Fruit fly (Drosophila melanogaster) whole organism, embryonic: ENCODE measurements around the gene al.

Experiments used
- Abd-B ChIP-seq: fragments of 200-800 bp; sonication (Bioruptor generic); optimal IDR thresholded peaks from 2 replicates; lab custom pipeline; 2018; ENCODE audit warnings: missing biosample characterization, mild to moderate bottlenecking, missing genetic modification characterization, moderate library complexity
- Atf-2 ChIP-seq: fragments of 200-800 bp; sonication (Bioruptor generic); optimal IDR thresholded peaks from 2 replicates; lab custom pipeline; 2016; ENCODE audit warnings: missing biosample characterization, missing genetic modification characterization
- Atf3 ChIP-seq: fragments of 200-800 bp; sonication (Bioruptor generic); optimal IDR thresholded peaks from 3 replicates; lab custom pipeline; 2016; ENCODE audit warnings: missing biosample characterization, missing genetic modification characterization
- B-H2 ChIP-seq: fragments of 200-800 bp; sonication (Bioruptor generic); optimal IDR thresholded peaks from 2 replicates; lab custom pipeline; 2018; ENCODE audit warnings: missing biosample characterization, mild to moderate bottlenecking, missing genetic modification characterization
- Bdp1 ChIP-seq: fragments of 200-800 bp; sonication (Bioruptor generic); optimal IDR thresholded peaks from 3 replicates; lab custom pipeline; 2016; ENCODE audit warnings: missing biosample characterization, missing genetic modification characterization
- CG10147 ChIP-seq: fragments of 200-800 bp; sonication (Bioruptor generic); optimal IDR thresholded peaks from 2 replicates; lab custom pipeline; 2019; ENCODE audit warnings: missing biosample characterization, mild to moderate bottlenecking, missing genetic modification characterization, moderate library complexity
- CG10462 ChIP-seq: fragments of 200-800 bp; sonication (Bioruptor generic); optimal IDR thresholded peaks from 2 replicates; lab custom pipeline; 2016; ENCODE audit warnings: missing biosample characterization, missing genetic modification characterization
- CG10543 ChIP-seq: fragments of 200-800 bp; sonication (Bioruptor generic); optimal IDR thresholded peaks from 3 replicates; lab custom pipeline; 2017; ENCODE audit warnings: missing biosample characterization, mild to moderate bottlenecking, missing genetic modification characterization, moderate library complexity
- CG10565 ChIP-seq: fragments of 200-800 bp; sonication (Bioruptor generic); optimal IDR thresholded peaks from 3 replicates; lab custom pipeline; 2016; ENCODE audit warnings: missing biosample characterization, mild to moderate bottlenecking, missing genetic modification characterization
- CG10979 ChIP-seq: fragments of 200-800 bp; sonication (Bioruptor generic); optimal IDR thresholded peaks from 2 replicates; lab custom pipeline; 2018; ENCODE audit warnings: missing biosample characterization, mild to moderate bottlenecking, missing genetic modification characterization, moderate library complexity
- CG12071 ChIP-seq: fragments of 200-800 bp; sonication (Bioruptor generic); optimal IDR thresholded peaks from 3 replicates; lab custom pipeline; 2018; ENCODE audit warnings: missing biosample characterization, mild to moderate bottlenecking, missing genetic modification characterization
- CG12104 ChIP-seq: fragments of 200-800 bp; sonication (Bioruptor generic); optimal IDR thresholded peaks from 3 replicates; lab custom pipeline; 2016; ENCODE audit warnings: missing biosample characterization, missing genetic modification characterization
- CG1233 ChIP-seq: fragments of 200-800 bp; sonication (Bioruptor generic); optimal IDR thresholded peaks from 4 replicates; lab custom pipeline; 2018; ENCODE audit warnings: missing biosample characterization, mild to moderate bottlenecking, missing genetic modification characterization
- CG12659 ChIP-seq: fragments of 200-800 bp; sonication (Bioruptor generic); optimal IDR thresholded peaks from 3 replicates; lab custom pipeline; 2017; ENCODE audit warnings: mild to moderate bottlenecking, missing biosample characterization, missing genetic modification reagents, missing genetic modification characterization
- CG13424 ChIP-seq: fragments of 200-800 bp; sonication (Bioruptor generic); optimal IDR thresholded peaks from 2 replicates; lab custom pipeline; 2019; ENCODE audit warnings: missing biosample characterization, mild to moderate bottlenecking, missing genetic modification characterization, moderate library complexity
- CG13624 ChIP-seq: fragments of 200-800 bp; sonication (Bioruptor generic); optimal IDR thresholded peaks from 2 replicates; lab custom pipeline; 2016; ENCODE audit warnings: missing biosample characterization, missing genetic modification characterization
- CG1792 ChIP-seq: fragments of 200-800 bp; sonication (Bioruptor generic); optimal IDR thresholded peaks from 2 replicates; lab custom pipeline; 2016; ENCODE audit warnings: missing biosample characterization, missing genetic modification characterization
- CG2116 ChIP-seq: fragments of 200-800 bp; sonication (Bioruptor generic); optimal IDR thresholded peaks from 3 replicates; lab custom pipeline; 2018; ENCODE audit warnings: missing biosample characterization, mild to moderate bottlenecking, missing genetic modification characterization
- CG2129 ChIP-seq: fragments of 200-800 bp; sonication (Bioruptor generic); IDR thresholded peaks from 2 replicates; pipeline ENCODE4 v1.3.6; 2022; ENCODE audit warnings: missing biosample characterization, missing genetic modification characterization; ENCODE audit not compliant: partially characterized antibody
- CG2889 ChIP-seq: fragments of 200-800 bp; sonication (Bioruptor generic); IDR thresholded peaks from 3 replicates; pipeline ENCODE4 v1.3.6; 2022; ENCODE audit warnings: missing biosample characterization, missing genetic modification characterization
- CG4617 ChIP-seq: fragments of 200-800 bp; sonication (Bioruptor generic); optimal IDR thresholded peaks from 3 replicates; lab custom pipeline; 2016; ENCODE audit warnings: missing biosample characterization, missing genetic modification characterization, borderline replicate concordance
- CG7745 ChIP-seq: fragments of 200-800 bp; sonication (Bioruptor generic); optimal IDR thresholded peaks from 2 replicates; lab custom pipeline; 2018; ENCODE audit warnings: missing biosample characterization, mild to moderate bottlenecking, missing genetic modification characterization, moderate library complexity
- CG8089 ChIP-seq: fragments of 200-800 bp; sonication (Bioruptor generic); optimal IDR thresholded peaks from 3 replicates; lab custom pipeline; 2016; ENCODE audit warnings: missing biosample characterization, missing genetic modification characterization
- CG9797 ChIP-seq: fragments of 200-800 bp; sonication (Bioruptor generic); optimal IDR thresholded peaks from 3 replicates; lab custom pipeline; 2018; ENCODE audit warnings: missing biosample characterization, mild to moderate bottlenecking, missing genetic modification characterization
- CoRest ChIP-seq: fragments of 200-800 bp; sonication (Bioruptor generic); optimal IDR thresholded peaks from 3 replicates; lab custom pipeline; 2018; ENCODE audit warnings: missing biosample characterization, mild to moderate bottlenecking, missing genetic modification characterization, moderate library complexity
- D19A ChIP-seq: fragments of 200-800 bp; optimal IDR thresholded peaks from 3 replicates; lab custom pipeline; 2019; ENCODE audit warnings: missing biosample characterization, mild to moderate bottlenecking, missing genetic modification characterization, moderate library complexity
- Doc3 ChIP-seq: fragments of 200-800 bp; sonication (Bioruptor generic); IDR thresholded peaks from 3 replicates; pipeline ENCODE4 v1.3.6; 2022; ENCODE audit warnings: missing biosample characterization, missing genetic modification characterization; ENCODE audit not compliant: partially characterized antibody
- H15 ChIP-seq: fragments of 200-800 bp; sonication (Bioruptor generic); IDR thresholded peaks from 3 replicates; pipeline ENCODE4 v1.3.6; 2022; ENCODE audit warnings: missing biosample characterization, missing genetic modification characterization
- HLH4C ChIP-seq: fragments of 200-800 bp; sonication (Bioruptor generic); IDR thresholded peaks from 3 replicates; pipeline ENCODE4 v1.3.6; 2022; ENCODE audit warnings: missing biosample characterization, missing genetic modification characterization; ENCODE audit not compliant: partially characterized antibody
- Hr39 ChIP-seq: fragments of >200 bp; optimal IDR thresholded peaks from 2 replicates; lab custom pipeline; 2017
- Hr78 ChIP-seq, 2 experiments: fragments of 200-800 bp in 1 of 2; fragments of >200 bp in 1 of 2; sonication (Bioruptor generic) in 1 of 2; optimal IDR thresholded peaks; 2 replicates each; lab custom pipeline; 2017 to 2019; ENCODE audit warnings: missing biosample characterization in 2 of 2, missing genetic modification characterization in 2 of 2, mild to moderate bottlenecking in 1 of 2, moderate library complexity in 1 of 2
- Jarid2 ChIP-seq: fragments of 200-800 bp; sonication (Bioruptor generic); optimal IDR thresholded peaks from 3 replicates; lab custom pipeline; 2017; ENCODE audit warnings: mild to moderate bottlenecking, missing biosample characterization, missing genetic modification reagents, missing genetic modification characterization
- Scr ChIP-seq: fragments of 200-800 bp; sonication (Bioruptor generic); IDR thresholded peaks from 2 replicates; pipeline ENCODE4 v1.3.6; 2022; ENCODE audit warnings: missing biosample characterization, missing genetic modification characterization; ENCODE audit not compliant: partially characterized antibody
- ash1 ChIP-seq: fragments of 200-800 bp; sonication (Bioruptor generic); optimal IDR thresholded peaks from 2 replicates; lab custom pipeline; 2018; ENCODE audit warnings: missing biosample characterization, mild to moderate bottlenecking, missing genetic modification characterization
- cg ChIP-seq: fragments of 200-800 bp; sonication (Bioruptor generic); optimal IDR thresholded peaks from 3 replicates; lab custom pipeline; 2019; ENCODE audit warnings: missing biosample characterization, mild to moderate bottlenecking, missing genetic modification characterization, moderate library complexity
- chif ChIP-seq, 2 experiments: fragments of 200-800 bp; sonication (Bioruptor generic); optimal IDR thresholded peaks; 3 replicates each; lab custom pipeline; 2016; ENCODE audit warnings: missing biosample characterization in 2 of 2, missing genetic modification characterization in 2 of 2
- chinmo ChIP-seq: fragments of 200-800 bp; sonication (Bioruptor generic); IDR thresholded peaks from 4 replicates; pipeline ENCODE4 v1.3.6; 2022; ENCODE audit warnings: missing biosample characterization, missing genetic modification characterization; ENCODE audit not compliant: partially characterized antibody
- crc ChIP-seq: fragments of 200-800 bp; sonication (Bioruptor generic); optimal IDR thresholded peaks from 2 replicates; lab custom pipeline; 2016; ENCODE audit warnings: missing biosample characterization, missing genetic modification characterization
- eyg ChIP-seq: fragments of 200-800 bp; sonication (Bioruptor generic); optimal IDR thresholded peaks from 3 replicates; lab custom pipeline; 2016; ENCODE audit warnings: missing biosample characterization, missing genetic modification characterization
- insv ChIP-seq, 2 experiments: fragments of 200-800 bp; sonication (Bioruptor generic); optimal IDR thresholded peaks; 3 replicates each; lab custom pipeline; 2016 to 2018; ENCODE audit warnings: missing biosample characterization in 2 of 2, missing genetic modification characterization in 2 of 2
- mirr ChIP-seq: fragments of 200-800 bp; sonication (Bioruptor generic); optimal IDR thresholded peaks from 3 replicates; lab custom pipeline; 2018; ENCODE audit warnings: missing biosample characterization, mild to moderate bottlenecking, missing genetic modification characterization
- mld ChIP-seq: fragments of 200-800 bp; sonication (Bioruptor generic); IDR thresholded peaks from 3 replicates; pipeline ENCODE4 v1.3.6; 2022; ENCODE audit warnings: missing biosample characterization, missing genetic modification characterization; ENCODE audit not compliant: partially characterized antibody
- nmo ChIP-seq: fragments of 200-800 bp; sonication (Bioruptor generic); optimal IDR thresholded peaks from 2 replicates; lab custom pipeline; 2018; ENCODE audit warnings: missing biosample characterization, mild to moderate bottlenecking, missing genetic modification characterization, moderate library complexity
- onecut ChIP-seq: fragments of 200-800 bp; sonication (Bioruptor generic); IDR thresholded peaks from 2 replicates; pipeline ENCODE4 v1.3.6; 2022; ENCODE audit warnings: missing biosample characterization, missing genetic modification characterization
- pzg ChIP-seq: fragments of 200-800 bp; sonication (Bioruptor generic); optimal IDR thresholded peaks from 3 replicates; lab custom pipeline; 2018; ENCODE audit warnings: missing biosample characterization, mild to moderate bottlenecking, missing genetic modification characterization, moderate library complexity
- sima ChIP-seq: fragments of 200-800 bp; sonication (Bioruptor generic); optimal IDR thresholded peaks from 2 replicates; lab custom pipeline; 2016; ENCODE audit warnings: missing biosample characterization, missing genetic modification characterization
- tgo ChIP-seq: fragments of 200-800 bp; sonication (Bioruptor generic); IDR thresholded peaks from 3 replicates; pipeline ENCODE4 v1.3.6; 2022; ENCODE audit warnings: missing biosample characterization, missing genetic modification characterization
- unc-4 ChIP-seq: fragments of 200-800 bp; sonication (Bioruptor generic); IDR thresholded peaks from 2 replicates; pipeline ENCODE4 v1.3.6; 2022; ENCODE audit warnings: missing biosample characterization, missing genetic modification characterization; ENCODE audit not compliant: partially characterized antibody
- wdn ChIP-seq: fragments of 200-800 bp; sonication (Bioruptor generic); IDR thresholded peaks from 2 replicates; pipeline ENCODE4 v1.3.6; 2022; ENCODE audit warnings: missing biosample characterization, missing genetic modification characterization
- z ChIP-seq: fragments of 200-800 bp; sonication (Bioruptor generic); IDR thresholded peaks from 3 replicates; pipeline ENCODE4 v1.3.6; 2022; ENCODE audit warnings: missing biosample characterization, missing genetic modification characterization

Gene al

dm6 chr2L:377780-378222 is at the start of gene al (continued):
- TF ChIP-seq mld, result no peak
- TF ChIP-seq CG10147 (GFP tag; lab: Kevin White, UChicago), result no peak
- TF ChIP-seq wdn (GFP tag; lab: Robert Waterston, UW), result no peak
- TF ChIP-seq Abd-B (GFP tag; lab: Kevin White, UChicago), result no peak
- no peak for TF ChIP-seq CG13624
- peak; percentile 10 for TF ChIP-seq mirr (GFP tag; lab: Kevin White, UChicago)
- no peak for TF ChIP-seq Doc3 (GFP tag; lab: Robert Waterston, UW)
- TF ChIP-seq Atf-2 (GFP tag; lab: Kevin White, UChicago), result no peak
- no peak for TF ChIP-seq CG2116 (GFP tag; lab: Kevin White, UChicago)
- TF ChIP-seq CG7745 (tag; lab: Kevin White, UChicago), result no peak
- TF ChIP-seq onecut (GFP tag; lab: Robert Waterston, UW), result peak; percentile 82
- TF ChIP-seq CG2889, result no peak
- no peak for TF ChIP-seq sima (GFP tag; lab: Kevin White, UChicago)
- no peak for TF ChIP-seq CG1792 (GFP tag; lab: Kevin White, UChicago)
- no peak for TF ChIP-seq CG10565 (GFP tag; lab: Kevin White, UChicago)
- TF ChIP-seq Hr39 (lab: Kevin White, UChicago), result no peak
- no peak for TF ChIP-seq unc-4 (GFP tag; lab: Robert Waterston, UW)
- TF ChIP-seq z (GFP tag; lab: Robert Waterston, UW), result 0 out of 3 replicates have a peak, but pooled peaks have one; percentile 46
- no peak for TF ChIP-seq CG4617 (GFP tag; lab: Kevin White, UChicago)
- TF ChIP-seq pzg, result no peak
- peak; percentile 48 for TF ChIP-seq cg (GFP tag; lab: Kevin White, UChicago)
- no peak for TF ChIP-seq CG10979
- TF ChIP-seq Hr78 (GFP tag; optimal IDR thresholded peaks at IDR 0.05; lab: Kevin White, UChicago), result peak in 1 of 2 experiments; percentile 12
- TF ChIP-seq insv (GFP tag; optimal IDR thresholded peaks at IDR 0.05; lab: Kevin White, UChicago), result no peak
- TF ChIP-seq nmo (GFP tag; lab: Kevin White, UChicago), result no peak
- peak; percentile 16 for TF ChIP-seq ash1 (GFP tag; lab: Kevin White, UChicago)
- TF ChIP-seq Bdp1 (GFP tag; lab: Kevin White, UChicago), result no peak
- TF ChIP-seq tgo (GFP tag; lab: Robert Waterston, UW), result no peak
- no peak for TF ChIP-seq Atf3 (GFP tag; lab: Kevin White, UChicago)
- TF ChIP-seq chinmo (GFP tag; lab: Robert Waterston, UW), result peak; percentile 76; the same call in 1 of the 4 replicates
- no peak for TF ChIP-seq B-H2 (GFP tag; lab: Kevin White, UChicago)
- TF ChIP-seq CG9797 (GFP tag; lab: Kevin White, UChicago), result no peak
- TF ChIP-seq H15 (GFP tag; lab: Robert Waterston, UW), result no peak
- TF ChIP-seq CG13424 (tag; lab: Kevin White, UChicago), result no peak
- TF ChIP-seq crc (GFP tag; lab: Kevin White, UChicago), result no peak
- TF ChIP-seq CG12071 (GFP tag; lab: Kevin White, UChicago), result no peak
- TF ChIP-seq HLH4C (GFP tag; lab: Robert Waterston, UW), result 0 out of 3 replicates have a peak, but pooled peaks have one; percentile 20
- no peak for TF ChIP-seq CG8089 (GFP tag; lab: Kevin White, UChicago)
- no peak for TF ChIP-seq CG12104 (GFP tag; lab: Kevin White, UChicago)
- TF ChIP-seq eyg (GFP tag; lab: Kevin White, UChicago), result no peak
- no peak for TF ChIP-seq CG2129 (GFP tag; lab: Robert Waterston, UW)
- no peak for TF ChIP-seq CG1233
- TF ChIP-seq chif (GFP tag; optimal IDR thresholded peaks at IDR 0.05; lab: Kevin White, UChicago), result no peak
- peak; percentile 69 for TF ChIP-seq Jarid2 (GFP tag; lab: Kevin White, UChicago)
- TF ChIP-seq CG10462 (GFP tag; lab: Kevin White, UChicago), result no peak
- peak; percentile 49 for TF ChIP-seq CG10543 (GFP tag; lab: Kevin White, UChicago)
- TF ChIP-seq Scr (GFP tag; lab: Robert Waterston, UW), result 0 out of 2 replicates have a peak, but pooled peaks have one; percentile 21
- TF ChIP-seq CG12659, result no peak
- peak; percentile 39 for TF ChIP-seq CoRest
- no peak for TF ChIP-seq D19A
